Worm (Caenorhabditis elegans) whole organism, early embryonic: Measurements from ENCODE around the gene Y42G9A.2.

ENCODE experiments used
- B0310.2 ChIP-seq: sonication (generic microtip); optimal IDR thresholded peaks from 2 replicates; lab custom pipeline; 2016; ENCODE audit warnings: mild to moderate bottlenecking, missing genetic modification characterization, missing compliant biosample characterization
- F13C5.2 ChIP-seq: sonication (generic microtip); optimal IDR thresholded peaks from 2 replicates; lab custom pipeline; 2017; ENCODE audit warnings: mild to moderate bottlenecking, missing genetic modification characterization, inconsistent platforms, missing compliant biosample characterization
- aly-1 ChIP-seq: sonication (generic microtip); optimal IDR thresholded peaks from 2 replicates; lab custom pipeline; 2016; ENCODE audit warnings: missing genetic modification characterization, missing compliant biosample characterization
- ama-1 ChIP-seq: fragments of 150-350 bp; optimal IDR thresholded peaks from 2 replicates; lab custom pipeline; 2014
- ets-7 ChIP-seq: sonication (generic microtip); optimal IDR thresholded peaks from 2 replicates; lab custom pipeline; 2016; ENCODE audit warnings: missing genotype, missing genetic modification characterization, missing compliant biosample characterization
- flt-1 ChIP-seq: fragments of 200-800 bp; sonication (Bioruptor generic); IDR thresholded peaks from 2 replicates; pipeline ENCODE4 v1.3.6; 2022; ENCODE audit warnings: missing genetic modification characterization, missing compliant biosample characterization
- hmbx-1 ChIP-seq: sonication (generic microtip); optimal IDR thresholded peaks from 2 replicates; lab custom pipeline; 2016; ENCODE audit warnings: mild to moderate bottlenecking, missing genetic modification characterization, missing compliant biosample characterization
- hmg-4 ChIP-seq: fragments of 200-800 bp; sonication (Bioruptor generic); optimal IDR thresholded peaks from 2 replicates; lab custom pipeline; 2018; ENCODE audit warnings: mild to moderate bottlenecking, missing genetic modification characterization, missing compliant biosample characterization
- hnd-1 ChIP-seq: sonication (generic microtip); optimal IDR thresholded peaks from 2 replicates; lab custom pipeline; 2016; ENCODE audit warnings: missing genetic modification characterization, missing compliant biosample characterization
- pes-1 ChIP-seq: fragments of 200-800 bp; sonication (Bioruptor generic); IDR thresholded peaks from 2 replicates; pipeline ENCODE4 v1.3.6; 2022; ENCODE audit warnings: missing genetic modification reagents, missing genetic modification characterization, missing compliant biosample characterization
- scrt-1 ChIP-seq: fragments of 200-800 bp; sonication (Bioruptor generic); IDR thresholded peaks from 2 replicates; pipeline ENCODE4 v1.3.6; 2022; ENCODE audit warnings: missing genetic modification characterization, missing compliant biosample characterization
- tbx-11 ChIP-seq: fragments of 200-800 bp; sonication (Bioruptor generic); IDR thresholded peaks from 2 replicates; pipeline ENCODE4 v1.3.6; 2022; ENCODE audit warnings: missing genetic modification characterization, missing compliant biosample characterization

- TF ChIP-seq hmbx-1 (tag; lab: Kevin White, UChicago) (no peak), F13C5.2 (tag; lab: Kevin White, UChicago) (no peak), flt-1 (GFP tag; lab: Robert Waterston, UW) (no peak), ama-1 (lab: Kevin White, UChicago) (no peak), aly-1 (no peak), tbx-11 (GFP tag; lab: Robert Waterston, UW) (no peak), B0310.2 (tag; lab: Kevin White, UChicago) (no peak), scrt-1 (GFP tag; lab: Robert Waterston, UW) (no peak), ets-7 (tag; lab: Kevin White, UChicago) (no peak), pes-1 (GFP tag; lab: Robert Waterston, UW) (no peak), hnd-1 (no peak), hmg-4 (GFP tag; lab: Kevin White, UChicago) (no peak)
Measured at ce11 chrIII:6134111-6134510, 13.9 kb upstream of the Y42G9A.2 start.
